Worm (Caenorhabditis elegans) whole organism, young adult: ENCODE data around the gene anmt-3.

Experiments used
- B0261.1 ChIP-seq: sonication (generic microtip); optimal IDR thresholded peaks from 2 replicates; lab custom pipeline; 2016; ENCODE audit warnings: mild to moderate bottlenecking, missing genetic modification characterization, moderate library complexity, missing compliant biosample characterization
- F10E7.11 ChIP-seq: sonication (generic microtip); optimal IDR thresholded peaks from 2 replicates; lab custom pipeline; 2017; ENCODE audit warnings: mild to moderate bottlenecking, missing genetic modification characterization, moderate library complexity, missing compliant biosample characterization
- F33H1.4 ChIP-seq: fragments of 200-800 bp; sonication (Bioruptor generic); IDR thresholded peaks from 2 replicates; pipeline ENCODE4 v1.3.6; 2022; ENCODE audit warnings: missing genetic modification reagents, missing genetic modification characterization, missing compliant biosample characterization
- F52B5.7 ChIP-seq: sonication (generic microtip); optimal IDR thresholded peaks from 2 replicates; lab custom pipeline; 2016; ENCODE audit warnings: mild to moderate bottlenecking, missing genetic modification characterization, missing compliant biosample characterization
- F55B11.4 ChIP-seq: sonication (generic microtip); optimal IDR thresholded peaks from 2 replicates; lab custom pipeline; 2016; ENCODE audit warnings: missing compliant biosample characterization, missing genetic modification characterization, borderline replicate concordance; ENCODE audit not compliant: insufficient read depth
- F57C9.4 ChIP-seq: sonication (generic microtip); optimal IDR thresholded peaks from 2 replicates; lab custom pipeline; 2017; ENCODE audit warnings: mild to moderate bottlenecking, missing genetic modification characterization, missing compliant biosample characterization
- K11D2.4 ChIP-seq: fragments of 200-800 bp; sonication (Bioruptor generic); IDR thresholded peaks from 2 replicates; pipeline ENCODE4 v1.3.6; 2022; ENCODE audit warnings: missing genetic modification reagents, missing genetic modification characterization, missing compliant biosample characterization
- Y53F4B.3 ChIP-seq: fragments of 200-800 bp; sonication (Bioruptor generic); IDR thresholded peaks from 2 replicates; pipeline ENCODE4 v1.3.6; 2022; ENCODE audit warnings: missing genetic modification reagents, missing genetic modification characterization, missing compliant biosample characterization
- Y53G8AR.9 ChIP-seq: fragments of 200-800 bp; sonication (Bioruptor generic); conservative IDR thresholded peaks from 2 replicates; pipeline ENCODE4 v1.3.6; 2022; ENCODE audit warnings: missing genetic modification reagents, missing genetic modification characterization, missing compliant biosample characterization
- Y56A3A.18 ChIP-seq: fragments of 200-800 bp; sonication (Bioruptor generic); IDR thresholded peaks from 2 replicates; pipeline ENCODE4 v1.3.6; 2022; ENCODE audit warnings: missing genetic modification reagents, missing genetic modification characterization, missing compliant biosample characterization
- ama-1 ChIP-seq, 3 experiments: fragments of 150-350 bp in 1 of 3; sonication (generic microtip) in 2 of 3; optimal IDR thresholded peaks; 2 replicates each; lab custom pipeline; 2014 to 2018; ENCODE audit warnings: missing biosample characterization in 2 of 3, missing genetic modification characterization in 2 of 3, missing genetic modification reagents in 2 of 3
- attf-3 ChIP-seq: fragments of 200-800 bp; sonication (Bioruptor generic); conservative IDR thresholded peaks from 2 replicates; pipeline ENCODE4 v1.3.6; 2022; ENCODE audit warnings: missing genetic modification reagents, missing genetic modification characterization, missing compliant biosample characterization
- attf-5 ChIP-seq: fragments of 200-800 bp; sonication (Bioruptor generic); optimal IDR thresholded peaks from 2 replicates; lab custom pipeline; 2018; ENCODE audit warnings: mild to moderate bottlenecking, missing genetic modification characterization, missing compliant biosample characterization
- bed-1 ChIP-seq: fragments of 200-800 bp; sonication (Bioruptor generic); IDR thresholded peaks from 2 replicates; pipeline ENCODE4 v1.3.6; 2022; ENCODE audit warnings: missing genetic modification reagents, missing genetic modification characterization, missing compliant biosample characterization
- cebp-1 ChIP-seq, 2 experiments: fragments of 200-800 bp in 1 of 2; sonication (Bioruptor generic) in 1 of 2; sonication (generic microtip) in 1 of 2; IDR thresholded peaks in 1 of 2; optimal IDR thresholded peaks in 1 of 2; 2 replicates each; pipeline versions ENCODE4 v1.3.6 to Lab custom; 2017 to 2022; ENCODE audit warnings: missing compliant biosample characterization in 2 of 2, missing genetic modification characterization in 2 of 2, mild to moderate bottlenecking in 1 of 2, missing genetic modification reagents in 1 of 2, moderate library complexity in 1 of 2
- ceh-40 ChIP-seq: fragments of 200-800 bp; sonication (Bioruptor generic); IDR thresholded peaks from 2 replicates; pipeline ENCODE4 v1.3.6; 2022; ENCODE audit warnings: missing genetic modification characterization, missing compliant biosample characterization
- ceh-79 ChIP-seq: sonication (generic microtip); optimal IDR thresholded peaks from 2 replicates; lab custom pipeline; 2017; ENCODE audit warnings: mild to moderate bottlenecking, missing genetic modification characterization, missing compliant biosample characterization
- dpff-1 ChIP-seq: sonication (generic microtip); optimal IDR thresholded peaks from 2 replicates; lab custom pipeline; 2017; ENCODE audit warnings: mild to moderate bottlenecking, missing genetic modification characterization, missing compliant biosample characterization
- egl-44 ChIP-seq: fragments of 200-800 bp; sonication (Bioruptor generic); IDR thresholded peaks from 2 replicates; pipeline ENCODE4 v1.3.6; 2022; ENCODE audit warnings: missing genetic modification reagents, missing genetic modification characterization, missing compliant biosample characterization
- ets-4 ChIP-seq: fragments of 200-800 bp; sonication (Bioruptor generic); optimal IDR thresholded peaks from 2 replicates; lab custom pipeline; 2018; ENCODE audit warnings: mild to moderate bottlenecking, missing genetic modification characterization, missing compliant biosample characterization
- him-1 ChIP-seq: sonication (generic microtip); optimal IDR thresholded peaks from 2 replicates; lab custom pipeline; 2016; ENCODE audit warnings: missing genotype, missing genetic modification reagents, missing genetic modification characterization, missing compliant biosample characterization
- hlh-12 ChIP-seq: sonication (generic microtip); optimal IDR thresholded peaks from 2 replicates; lab custom pipeline; 2016; ENCODE audit warnings: missing genetic modification characterization, missing compliant biosample characterization
- hmg-20 ChIP-seq: fragments of 200-800 bp; sonication (Bioruptor generic); IDR thresholded peaks from 2 replicates; pipeline ENCODE4 v1.3.6; 2022; ENCODE audit warnings: missing genetic modification reagents, missing genetic modification characterization, missing compliant biosample characterization
- let-526 ChIP-seq: fragments of 200-800 bp; sonication (Bioruptor generic); IDR thresholded peaks from 2 replicates; pipeline ENCODE4 v1.3.6; 2022; ENCODE audit warnings: missing genetic modification reagents, missing genetic modification characterization, missing compliant biosample characterization
- let-607 ChIP-seq, 2 experiments: fragments of 200-800 bp in 1 of 2; sonication (Bioruptor generic) in 1 of 2; sonication (generic microtip) in 1 of 2; optimal IDR thresholded peaks; 2 replicates each; lab custom pipeline; 2016 to 2018; ENCODE audit warnings: mild to moderate bottlenecking in 2 of 2, missing compliant biosample characterization in 2 of 2, missing genetic modification characterization in 2 of 2, moderate library complexity in 2 of 2, missing genotype in 1 of 2
- lin-54 ChIP-seq: fragments of 200-800 bp; sonication (Bioruptor generic); optimal IDR thresholded peaks from 2 replicates; lab custom pipeline; 2018; ENCODE audit warnings: mild to moderate bottlenecking, missing genetic modification characterization, missing compliant biosample characterization
- lsy-27 ChIP-seq: sonication (generic microtip); optimal IDR thresholded peaks from 2 replicates; lab custom pipeline; 2017; ENCODE audit warnings: missing genetic modification characterization, mild to moderate bottlenecking, missing compliant biosample characterization, antibody characterized with exemption, missing genotype, borderline replicate concordance; ENCODE audit not compliant: insufficient read depth
- madf-10 ChIP-seq: sonication (generic microtip); optimal IDR thresholded peaks from 2 replicates; lab custom pipeline; 2016; ENCODE audit warnings: mild to moderate bottlenecking, missing genetic modification characterization, missing compliant biosample characterization
- madf-3 ChIP-seq: fragments of 200-800 bp; sonication (Bioruptor generic); IDR thresholded peaks from 2 replicates; pipeline ENCODE4 v1.3.6; 2022; ENCODE audit warnings: missing genetic modification reagents, missing genetic modification characterization, missing compliant biosample characterization
- madf-6 ChIP-seq: fragments of 200-800 bp; sonication (Bioruptor generic); IDR thresholded peaks from 2 replicates; pipeline ENCODE4 v1.3.6; 2022; ENCODE audit warnings: missing genetic modification reagents, missing genetic modification characterization, missing compliant biosample characterization
- madf-8 ChIP-seq: fragments of 200-800 bp; sonication (Bioruptor generic); conservative IDR thresholded peaks from 2 replicates; pipeline ENCODE4 v1.3.6; 2022; ENCODE audit warnings: missing genetic modification reagents, missing genetic modification characterization, missing compliant biosample characterization
- mel-28 ChIP-seq: sonication (generic microtip); optimal IDR thresholded peaks from 2 replicates; lab custom pipeline; 2016; ENCODE audit warnings: borderline replicate concordance, mild to moderate bottlenecking, missing genetic modification characterization, missing compliant biosample characterization
- nhr-120 ChIP-seq: fragments of 200-800 bp; sonication (Bioruptor generic); IDR thresholded peaks from 2 replicates; pipeline ENCODE4 v1.3.6; 2022; ENCODE audit warnings: missing genetic modification characterization, missing compliant biosample characterization
- nhr-27 ChIP-seq: fragments of 200-800 bp; sonication (Bioruptor generic); optimal IDR thresholded peaks from 2 replicates; lab custom pipeline; 2018; ENCODE audit warnings: mild to moderate bottlenecking, missing genetic modification characterization, moderate library complexity, missing compliant biosample characterization
- nhr-80 ChIP-seq: sonication (generic microtip); optimal IDR thresholded peaks from 2 replicates; lab custom pipeline; 2016; ENCODE audit warnings: missing genetic modification characterization, missing compliant biosample characterization
- nhr-90 ChIP-seq: sonication (generic microtip); optimal IDR thresholded peaks from 2 replicates; lab custom pipeline; 2016; ENCODE audit warnings: missing genotype, mild to moderate bottlenecking, missing genetic modification characterization, missing compliant biosample characterization
- rcor-1 ChIP-seq: fragments of 200-800 bp; sonication (Bioruptor generic); IDR thresholded peaks from 2 replicates; pipeline ENCODE4 v1.3.6; 2022; ENCODE audit warnings: missing genetic modification reagents, missing genetic modification characterization, missing compliant biosample characterization
- repo-1 ChIP-seq: sonication (generic microtip); optimal IDR thresholded peaks from 2 replicates; lab custom pipeline; 2017; ENCODE audit warnings: mild to moderate bottlenecking, missing genetic modification characterization, missing compliant biosample characterization
- sdz-38 ChIP-seq: sonication (generic microtip); optimal IDR thresholded peaks from 2 replicates; lab custom pipeline; 2016; ENCODE audit warnings: missing genotype, missing genetic modification characterization, missing compliant biosample characterization
- snpc-1.1 ChIP-seq: sonication (generic microtip); optimal IDR thresholded peaks from 2 replicates; lab custom pipeline; 2017; ENCODE audit warnings: missing genetic modification characterization, mild to moderate bottlenecking, missing compliant biosample characterization, antibody characterized with exemption, moderate library complexity, missing genotype, missing genetic modification reagents; ENCODE audit not compliant: insufficient read depth
- snpc-4 ChIP-seq, 5 experiments: fragments of 150-350 bp in 1 of 5; sonication (generic microtip) in 4 of 5; optimal IDR thresholded peaks; 2 replicates each; lab custom pipeline; 2014 to 2018; ENCODE audit warnings: missing genetic modification characterization in 5 of 5, missing biosample characterization in 3 of 5, antibody characterized with exemption in 2 of 5, mild to moderate bottlenecking in 2 of 5, missing compliant biosample characterization in 2 of 5, missing genotype in 2 of 5, moderate library complexity in 2 of 5, missing genetic modification reagents in 1 of 5
- tbx-9 ChIP-seq: sonication (generic microtip); optimal IDR thresholded peaks from 2 replicates; lab custom pipeline; 2016; ENCODE audit warnings: borderline replicate concordance, missing genetic modification characterization, inconsistent platforms, missing compliant biosample characterization
- unc-62 ChIP-seq: fragments of 150-350 bp; optimal IDR thresholded peaks from 2 replicates; lab custom pipeline; 2014; ENCODE audit warnings: missing biosample characterization, missing genetic modification reagents, missing genetic modification characterization
- xnd-1 ChIP-seq: sonication (generic microtip); optimal IDR thresholded peaks from 2 replicates; lab custom pipeline; 2016; ENCODE audit warnings: missing genotype, missing genetic modification reagents, missing genetic modification characterization, missing compliant biosample characterization
- ztf-22 ChIP-seq: fragments of 200-800 bp; sonication (Bioruptor generic); optimal IDR thresholded peaks from 2 replicates; lab custom pipeline; 2018; ENCODE audit warnings: mild to moderate bottlenecking, missing genetic modification characterization, moderate library complexity, missing compliant biosample characterization
- ztf-26 ChIP-seq: sonication (generic microtip); optimal IDR thresholded peaks from 2 replicates; lab custom pipeline; 2017; ENCODE audit warnings: missing genetic modification characterization, missing compliant biosample characterization

The anmt-3 gene

ce11 chrV:9970119-9970518 lies 12.0 kb upstream of the anmt-3 start (continued):
- TF ChIP-seq attf-3, result peak; percentile 43
- peak; percentile 81 for TF ChIP-seq lin-54
- TF ChIP-seq nhr-80 (tag; lab: Kevin White, UChicago), result peak; percentile 56
- peak; percentile 69 for TF ChIP-seq rcor-1 (GFP tag; lab: Robert Waterston, UW)
- TF ChIP-seq nhr-27 (tag; lab: Kevin White, UChicago), result peak; percentile 57
- TF ChIP-seq him-1 (tag; lab: Kevin White, UChicago), result peak; percentile 97
- peak; percentile 65 for TF ChIP-seq snpc-1.1 (tag; lab: Kevin White, UChicago)
- TF ChIP-seq mel-28 (tag; lab: Kevin White, UChicago), result peak; percentile 45
- peak; percentile 94 for TF ChIP-seq bed-1 (GFP tag; lab: Robert Waterston, UW)
- TF ChIP-seq madf-3, result peak; percentile 83
- TF ChIP-seq F33H1.4 (GFP tag; lab: Robert Waterston, UW), result 0 out of 2 replicates have a peak, but pooled peaks have one; percentile 33
- TF ChIP-seq nhr-90, result peak; percentile 97
- TF ChIP-seq tbx-9 (tag; lab: Kevin White, UChicago), result peak; percentile 70
- no peak for TF ChIP-seq cebp-1 (GFP tag; IDR thresholded peaks at IDR 0.05; lab: Robert Waterston, UW)
- TF ChIP-seq cebp-1 (tag; optimal IDR thresholded peaks at IDR 0.05; lab: Kevin White, UChicago), result peak; percentile 83
- peak; percentile 85 for TF ChIP-seq attf-5 (GFP tag; lab: Kevin White, UChicago)
- 0 out of 2 replicates have a peak, but pooled peaks have one; percentile 16 for TF ChIP-seq madf-8 (GFP tag; lab: Robert Waterston, UW)
- peak; percentile 16 for TF ChIP-seq xnd-1
- 0 out of 2 replicates have a peak, but pooled peaks have one; percentile 34 for TF ChIP-seq let-526
- no peak for TF ChIP-seq unc-62
- TF ChIP-seq repo-1 (tag; lab: Kevin White, UChicago), result peak; percentile 94
- TF ChIP-seq let-607 (tag; optimal IDR thresholded peaks at IDR 0.05; lab: Kevin White, UChicago), result peak; percentile 62 to 73
- TF ChIP-seq madf-10 (tag; lab: Kevin White, UChicago), result peak; percentile 85
- peak; percentile 87 for TF ChIP-seq snpc-4 (GFP tag; optimal IDR thresholded peaks at IDR 0.05; lab: Kevin White, UChicago)
- TF ChIP-seq snpc-4 (tag; optimal IDR thresholded peaks at IDR 0.05; lab: Kevin White, UChicago), result peak in 3 of 4 experiments; percentile 72 to 78 (median 74)
- TF ChIP-seq ztf-26 (tag; lab: Kevin White, UChicago), result peak; percentile 75
- TF ChIP-seq sdz-38 (tag; lab: Kevin White, UChicago), result peak; percentile 48
- no peak for TF ChIP-seq F55B11.4 (tag; lab: Kevin White, UChicago)
- TF ChIP-seq ceh-79 (tag; lab: Kevin White, UChicago), result peak; percentile 94
- TF ChIP-seq egl-44 (GFP tag; lab: Robert Waterston, UW), result peak; percentile 92
- TF ChIP-seq ama-1 (optimal IDR thresholded peaks at IDR 0.05; lab: Kevin White, UChicago), result no peak
- TF ChIP-seq ama-1 (GFP tag; optimal IDR thresholded peaks at IDR 0.05; lab: Kevin White, UChicago), result peak; percentile 85 to 94
- peak; percentile 71 for TF ChIP-seq madf-6
- 0 out of 2 replicates have a peak, but pooled peaks have one; percentile 35 for TF ChIP-seq Y53G8AR.9 (GFP tag; lab: Robert Waterston, UW)
- TF ChIP-seq hlh-12 (tag; lab: Kevin White, UChicago), result peak; percentile 74
- peak; percentile 81; the same call in 1 of the 2 replicates for TF ChIP-seq ceh-40 (GFP tag; lab: Robert Waterston, UW)
- TF ChIP-seq ztf-22 (GFP tag; lab: Kevin White, UChicago), result peak; percentile 75
- TF ChIP-seq nhr-120 (GFP tag; lab: Robert Waterston, UW), result peak; percentile 96
- peak; percentile 96 for TF ChIP-seq B0261.1 (tag; lab: Kevin White, UChicago)
- peak; percentile 20 for TF ChIP-seq F57C9.4
- peak; percentile 90 for TF ChIP-seq hmg-20 (GFP tag; lab: Robert Waterston, UW)
- TF ChIP-seq ets-4 (GFP tag; lab: Kevin White, UChicago), result peak; percentile 84
- peak; percentile 84 for TF ChIP-seq F10E7.11
- no peak for TF ChIP-seq Y53F4B.3 (GFP tag; lab: Robert Waterston, UW)
- TF ChIP-seq F52B5.7 (tag; lab: Kevin White, UChicago), result peak; percentile 91
- TF ChIP-seq Y56A3A.18 (GFP tag; lab: Robert Waterston, UW), result peak; percentile 93
- peak; percentile 42 for TF ChIP-seq dpff-1 (tag; lab: Kevin White, UChicago)
- TF ChIP-seq lsy-27 (tag; lab: Kevin White, UChicago), result no peak
- peak; percentile 43; the same call in 1 of the 2 replicates for TF ChIP-seq K11D2.4
